Fruit fly (Drosophila melanogaster) whole organism, embryonic: ENCODE data around the gene CG3566.

Experiments used
- Antp ChIP-seq: fragments of 200-800 bp; sonication (Bioruptor generic); optimal IDR thresholded peaks from 3 replicates; lab custom pipeline; 2016; ENCODE audit warnings: missing biosample characterization, missing genetic modification characterization
- BEAF-32 ChIP-seq: fragments of 200-800 bp; sonication (Bioruptor generic); optimal IDR thresholded peaks from 3 replicates; lab custom pipeline; 2017; ENCODE audit warnings: missing biosample characterization, missing genetic modification characterization, mild to moderate bottlenecking, moderate library complexity, missing genetic modification reagents
- CG10431 ChIP-seq: fragments of 200-800 bp; sonication (Bioruptor generic); optimal IDR thresholded peaks from 3 replicates; lab custom pipeline; 2018; ENCODE audit warnings: missing biosample characterization, mild to moderate bottlenecking, missing genetic modification characterization
- CG11093 ChIP-seq: fragments of 200-800 bp; sonication (Bioruptor generic); IDR thresholded peaks from 3 replicates; pipeline ENCODE4 v1.3.6; 2022; ENCODE audit warnings: missing biosample characterization, missing genetic modification characterization
- CG12071 ChIP-seq: fragments of 200-800 bp; sonication (Bioruptor generic); optimal IDR thresholded peaks from 3 replicates; lab custom pipeline; 2018; ENCODE audit warnings: missing biosample characterization, mild to moderate bottlenecking, missing genetic modification characterization
- CG12155 ChIP-seq: fragments of 200-800 bp; sonication (Bioruptor generic); optimal IDR thresholded peaks from 3 replicates; lab custom pipeline; 2016; ENCODE audit warnings: missing biosample characterization, missing genetic modification characterization
- CG13287 ChIP-seq: fragments of 200-800 bp; sonication (Bioruptor generic); IDR thresholded peaks from 2 replicates; pipeline ENCODE4 v1.3.6; 2022; ENCODE audit warnings: missing biosample characterization, missing genetic modification characterization; ENCODE audit not compliant: partially characterized antibody
- CG13775 ChIP-seq: fragments of 200-800 bp; sonication (Bioruptor generic); optimal IDR thresholded peaks from 3 replicates; lab custom pipeline; 2017; ENCODE audit warnings: missing biosample characterization, mild to moderate bottlenecking, missing genetic modification characterization
- CG14860 ChIP-seq: fragments of 200-800 bp; sonication (Bioruptor generic); IDR thresholded peaks from 3 replicates; pipeline ENCODE4 v1.3.6; 2022; ENCODE audit warnings: missing biosample characterization, missing genetic modification characterization; ENCODE audit not compliant: partially characterized antibody
- CG15011 ChIP-seq: fragments of 200-800 bp; sonication (Bioruptor generic); optimal IDR thresholded peaks from 3 replicates; lab custom pipeline; 2018; ENCODE audit warnings: missing biosample characterization, mild to moderate bottlenecking, missing genetic modification characterization
- CG15696 ChIP-seq: fragments of 200-800 bp; sonication (Bioruptor generic); optimal IDR thresholded peaks from 2 replicates; lab custom pipeline; 2019; ENCODE audit warnings: missing biosample characterization, mild to moderate bottlenecking, missing genetic modification characterization, moderate library complexity
- CG1603 ChIP-seq: fragments of 200-800 bp; sonication (Bioruptor generic); optimal IDR thresholded peaks from 2 replicates; lab custom pipeline; 2019; ENCODE audit warnings: missing biosample characterization, mild to moderate bottlenecking, missing genetic modification characterization, moderate library complexity
- CG17328 ChIP-seq: fragments of 200-800 bp; sonication (Bioruptor generic); IDR thresholded peaks from 2 replicates; pipeline ENCODE4 v1.3.6; 2022; ENCODE audit warnings: missing biosample characterization, missing genetic modification characterization
- CG17568 ChIP-seq: fragments of 200-800 bp; sonication (Bioruptor generic); optimal IDR thresholded peaks from 2 replicates; lab custom pipeline; 2018; ENCODE audit warnings: missing biosample characterization, mild to moderate bottlenecking, missing genetic modification characterization, moderate library complexity
- CG1792 ChIP-seq: fragments of 200-800 bp; sonication (Bioruptor generic); optimal IDR thresholded peaks from 2 replicates; lab custom pipeline; 2016; ENCODE audit warnings: missing biosample characterization, missing genetic modification characterization
- CG18262 ChIP-seq: fragments of 200-800 bp; optimal IDR thresholded peaks from 3 replicates; lab custom pipeline; 2019; ENCODE audit warnings: missing biosample characterization, mild to moderate bottlenecking, missing genetic modification characterization, moderate library complexity
- CG3163 ChIP-seq: fragments of 200-800 bp; sonication (Bioruptor generic); optimal IDR thresholded peaks from 3 replicates; lab custom pipeline; 2016; ENCODE audit warnings: missing biosample characterization, missing genetic modification characterization
- CG42726 ChIP-seq: fragments of 200-800 bp; sonication (Bioruptor generic); IDR thresholded peaks from 2 replicates; pipeline ENCODE4 v1.3.6; 2022; ENCODE audit warnings: missing biosample characterization, missing genetic modification characterization; ENCODE audit not compliant: partially characterized antibody
- CG6175 ChIP-seq: fragments of 200-800 bp; sonication (Bioruptor generic); IDR thresholded peaks from 3 replicates; pipeline ENCODE4 v1.3.6; 2022; ENCODE audit warnings: missing biosample characterization, missing genetic modification characterization
- CG6654 ChIP-seq: fragments of 200-800 bp; sonication (Bioruptor generic); optimal IDR thresholded peaks from 2 replicates; lab custom pipeline; 2017; ENCODE audit warnings: missing biosample characterization, mild to moderate bottlenecking, missing genetic modification characterization
- CG7786 ChIP-seq: fragments of 200-800 bp; sonication (Bioruptor generic); optimal IDR thresholded peaks from 2 replicates; lab custom pipeline; 2016; ENCODE audit warnings: missing biosample characterization, missing genetic modification characterization
- CG8924 ChIP-seq: fragments of 200-800 bp; optimal IDR thresholded peaks from 3 replicates; lab custom pipeline; 2019; ENCODE audit warnings: missing biosample characterization, mild to moderate bottlenecking, missing genetic modification characterization, moderate library complexity
- Dll ChIP-seq: fragments of 200-800 bp; sonication (Bioruptor generic); IDR thresholded peaks from 4 replicates; pipeline ENCODE4 v1.3.6; 2022; ENCODE audit warnings: missing biosample characterization, missing genetic modification characterization; ENCODE audit not compliant: partially characterized antibody
- Ets65A ChIP-seq: fragments of 200-800 bp; sonication (Bioruptor generic); peaks from one replicate; lab custom pipeline; 2016; ENCODE audit warnings: missing biosample characterization, missing genetic modification characterization
- Ets97D ChIP-seq: fragments of 200-800 bp; sonication (Bioruptor generic); optimal IDR thresholded peaks from 3 replicates; lab custom pipeline; 2016; ENCODE audit warnings: missing biosample characterization, missing genetic modification characterization
- HLHmδ ChIP-seq: fragments of 200-800 bp; sonication (Bioruptor generic); optimal IDR thresholded peaks from 2 replicates; lab custom pipeline; 2018; ENCODE audit warnings: missing biosample characterization, mild to moderate bottlenecking, missing genetic modification characterization, moderate library complexity
- NC2α ChIP-seq: fragments of 200-800 bp; sonication (Bioruptor generic); optimal IDR thresholded peaks from 2 replicates; lab custom pipeline; 2016; ENCODE audit warnings: missing biosample characterization, missing genetic modification characterization
- NFAT ChIP-seq: fragments of 200-800 bp; sonication (Bioruptor generic); IDR thresholded peaks from 2 replicates; pipeline ENCODE4 v1.3.6; 2022; ENCODE audit warnings: missing biosample characterization, missing genetic modification characterization
- Nf-YC ChIP-seq: fragments of 200-800 bp; optimal IDR thresholded peaks from 3 replicates; lab custom pipeline; 2019; ENCODE audit warnings: missing biosample characterization, mild to moderate bottlenecking, missing genetic modification characterization, moderate library complexity
- Opbp ChIP-seq: fragments of 200-800 bp; sonication (Bioruptor generic); IDR thresholded peaks from 3 replicates; pipeline ENCODE4 v1.3.6; 2022; ENCODE audit warnings: missing biosample characterization, missing genetic modification characterization; ENCODE audit not compliant: partially characterized antibody
- PHDP ChIP-seq: fragments of 200-800 bp; sonication (Bioruptor generic); optimal IDR thresholded peaks from 3 replicates; lab custom pipeline; 2018; ENCODE audit warnings: missing biosample characterization, mild to moderate bottlenecking, missing genetic modification characterization, moderate library complexity
- Pdp1 ChIP-seq, 2 experiments: fragments of 200-800 bp; sonication (Bioruptor generic); optimal IDR thresholded peaks; 3 replicates each; lab custom pipeline; 2016; ENCODE audit warnings: missing biosample characterization in 2 of 2, missing genetic modification characterization in 2 of 2, mild to moderate bottlenecking in 1 of 2, moderate library complexity in 1 of 2
- Rfx ChIP-seq: fragments of 200-800 bp; sonication (Bioruptor generic); IDR thresholded peaks from 2 replicates; pipeline ENCODE4 v1.3.6; 2022; ENCODE audit warnings: missing biosample characterization, missing genetic modification characterization
- Rx ChIP-seq: fragments of 200-800 bp; sonication (Bioruptor generic); IDR thresholded peaks from 2 replicates; pipeline ENCODE4 v1.3.6; 2022; ENCODE audit warnings: missing biosample characterization, missing genetic modification characterization
- Tbp ChIP-seq: fragments of >200 bp; optimal IDR thresholded peaks from 2 replicates; lab custom pipeline; 2018; ENCODE audit warnings: missing biosample characterization, missing genetic modification characterization
- Usf ChIP-seq: fragments of 200-800 bp; sonication (Bioruptor generic); optimal IDR thresholded peaks from 2 replicates; lab custom pipeline; 2017; ENCODE audit warnings: missing genotype, missing biosample characterization, missing genetic modification characterization
- ase ChIP-seq: fragments of 200-800 bp; sonication (Bioruptor generic); IDR thresholded peaks from 3 replicates; pipeline ENCODE4 v1.3.6; 2022; ENCODE audit warnings: missing biosample characterization, missing genetic modification characterization
- az2 ChIP-seq: fragments of 200-800 bp; sonication (Bioruptor generic); optimal IDR thresholded peaks from 3 replicates; lab custom pipeline; 2016; ENCODE audit warnings: missing biosample characterization, missing genetic modification characterization
- ci ChIP-seq: fragments of 200-800 bp; sonication (Bioruptor generic); IDR thresholded peaks from 3 replicates; pipeline ENCODE4 v1.3.6; 2022; ENCODE audit warnings: missing biosample characterization, missing genetic modification characterization
- gem ChIP-seq: fragments of 200-800 bp; sonication (Bioruptor generic); optimal IDR thresholded peaks from 2 replicates; lab custom pipeline; 2019; ENCODE audit warnings: missing biosample characterization, mild to moderate bottlenecking, missing genetic modification characterization, moderate library complexity
- h ChIP-seq: fragments of >200 bp; optimal IDR thresholded peaks from 2 replicates; lab custom pipeline; 2017
- insv ChIP-seq, 2 experiments: fragments of 200-800 bp; sonication (Bioruptor generic); optimal IDR thresholded peaks; 3 replicates each; lab custom pipeline; 2016 to 2018; ENCODE audit warnings: missing biosample characterization in 2 of 2, missing genetic modification characterization in 2 of 2
- kay ChIP-seq: fragments of 200-800 bp; sonication (Bioruptor generic); optimal IDR thresholded peaks from 2 replicates; lab custom pipeline; 2016; ENCODE audit warnings: missing biosample characterization, missing genetic modification characterization
- lmd ChIP-seq: fragments of 200-800 bp; sonication (Bioruptor generic); IDR thresholded peaks from 2 replicates; pipeline ENCODE4 v1.3.6; 2022; ENCODE audit warnings: missing biosample characterization, missing genetic modification characterization
- otp ChIP-seq: fragments of 200-800 bp; sonication (Bioruptor generic); IDR thresholded peaks from 3 replicates; pipeline ENCODE4, ENCODE4 v1.3.6; 2022; ENCODE audit warnings: missing biosample characterization, missing genetic modification characterization
- p53 ChIP-seq: fragments of 200-800 bp; sonication (Bioruptor generic); optimal IDR thresholded peaks from 2 replicates; lab custom pipeline; 2016; ENCODE audit warnings: missing biosample characterization, missing genetic modification characterization
- peb ChIP-seq: fragments of 200-800 bp; sonication (Bioruptor generic); IDR thresholded peaks from 2 replicates; pipeline ENCODE4 v1.3.6; 2022; ENCODE audit warnings: missing biosample characterization, missing genetic modification characterization
- ranshi ChIP-seq: fragments of 200-800 bp; sonication (Bioruptor generic); IDR thresholded peaks from 2 replicates; pipeline ENCODE4 v1.3.6; 2022; ENCODE audit warnings: missing biosample characterization, missing genetic modification characterization
- sna ChIP-seq: fragments of 200-800 bp; sonication (Bioruptor generic); IDR thresholded peaks from 2 replicates; pipeline ENCODE4 v1.3.6; 2022; ENCODE audit warnings: missing biosample characterization, missing genetic modification characterization; ENCODE audit not compliant: partially characterized antibody
- tup ChIP-seq: fragments of 200-800 bp; sonication (Bioruptor generic); optimal IDR thresholded peaks from 2 replicates; lab custom pipeline; 2016; ENCODE audit warnings: missing biosample characterization, mild to moderate bottlenecking, missing genetic modification characterization, moderate library complexity
- unpg ChIP-seq: fragments of 200-800 bp; sonication (Bioruptor generic); optimal IDR thresholded peaks from 3 replicates; lab custom pipeline; 2018; ENCODE audit warnings: missing biosample characterization, mild to moderate bottlenecking, missing genetic modification characterization, moderate library complexity
- vnd ChIP-seq: fragments of 200-800 bp; sonication (Bioruptor generic); IDR thresholded peaks from 3 replicates; pipeline ENCODE4 v1.3.6; 2022; ENCODE audit warnings: missing biosample characterization, missing genetic modification characterization; ENCODE audit not compliant: partially characterized antibody

CG3566 gene

DNA sequence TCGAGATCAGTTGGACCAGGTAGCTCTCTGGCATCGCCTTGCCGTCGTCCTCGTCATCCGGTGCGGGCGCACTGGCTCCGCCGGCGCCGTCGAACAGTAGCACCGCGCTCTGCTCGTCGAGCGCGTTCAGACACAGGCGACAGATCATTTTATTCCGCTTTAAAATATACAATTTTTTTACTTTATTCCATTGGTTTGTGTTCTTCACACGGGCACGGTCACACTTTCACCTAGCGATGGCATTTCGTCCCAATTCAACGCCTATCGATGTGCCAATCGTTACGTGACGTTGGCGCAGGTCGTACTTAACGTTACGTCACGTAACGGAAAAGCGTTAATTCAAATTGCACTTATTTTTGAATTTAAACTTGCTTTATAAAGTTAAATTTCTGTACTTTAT, 24.5 kb upstream of the CG3566 start, which contains the start of gene CG12219 (continued):
- TF ChIP-seq lmd (no peak), CG10431 (GFP tag; lab: Kevin White, UChicago) (no peak), Antp (GFP tag; lab: Kevin White, UChicago) (no peak), CG12155 (GFP tag; lab: Kevin White, UChicago) (no peak), BEAF-32 (GFP tag; lab: Kevin White, UChicago) (peak; percentile 73), CG17328 (GFP tag; lab: Robert Waterston, UW) (no peak), ranshi (GFP tag; lab: Robert Waterston, UW) (no peak), CG18262 (tag; lab: Kevin White, UChicago) (no peak), p53 (GFP tag; lab: Kevin White, UChicago) (no peak), Ets65A (GFP tag; lab: Kevin White, UChicago) (no peak), CG14860 (no peak), Pdp1 (GFP tag; optimal IDR thresholded peaks at IDR 0.05; lab: Kevin White, UChicago) (peak in 1 of 2 experiments; percentile 90), CG3163 (GFP tag; lab: Kevin White, UChicago) (no peak), CG13287 (peak; percentile 80), insv (GFP tag; optimal IDR thresholded peaks at IDR 0.05; lab: Kevin White, UChicago) (no peak), CG6175 (GFP tag; lab: Robert Waterston, UW) (no peak), HLHmδ (no peak), CG15696 (tag; lab: Kevin White, UChicago) (no peak), ci (GFP tag; lab: Robert Waterston, UW) (no peak), NC2α (GFP tag; lab: Kevin White, UChicago) (no peak), az2 (no peak), Rfx (GFP tag; lab: Robert Waterston, UW) (no peak), Nf-YC (tag; lab: Kevin White, UChicago) (peak; percentile 30), Opbp (GFP tag; lab: Robert Waterston, UW) (peak; percentile 63; the same call in 2 of the 3 replicates), ase (GFP tag; lab: Robert Waterston, UW) (no peak), CG1603 (tag; lab: Kevin White, UChicago) (no peak), unpg (GFP tag; lab: Kevin White, UChicago) (no peak), h (lab: Kevin White, UChicago) (no peak), CG42726 (GFP tag; lab: Robert Waterston, UW) (0 out of 2 replicates have a peak, but pooled peaks have one; percentile 8), sna (GFP tag; lab: Robert Waterston, UW) (peak; percentile 48), Dll (GFP tag; lab: Robert Waterston, UW) (peak; percentile 75), Usf (GFP tag; lab: Kevin White, UChicago) (no peak), peb (GFP tag; lab: Robert Waterston, UW) (no peak), CG7786 (no peak), PHDP (tag; lab: Kevin White, UChicago) (no peak), tup (no peak), vnd (GFP tag; lab: Robert Waterston, UW) (no peak), CG1792 (GFP tag; lab: Kevin White, UChicago) (no peak), CG11093 (no peak), CG15011 (GFP tag; lab: Kevin White, UChicago) (no peak), gem (no peak), Rx (no peak), CG6654 (GFP tag; lab: Kevin White, UChicago) (no peak), kay (GFP tag; lab: Kevin White, UChicago) (no peak), otp (GFP tag; lab: Robert Waterston, UW) (no peak), CG17568 (no peak), CG8924 (tag; lab: Kevin White, UChicago) (no peak), NFAT (GFP tag; lab: Robert Waterston, UW) (no peak), CG12071 (no peak), Tbp (GFP tag; lab: Kevin White, UChicago) (no peak), Ets97D (GFP tag; lab: Kevin White, UChicago) (peak; percentile 37), CG13775 (no peak)
